Fruit fly (Drosophila melanogaster) whole organism, wandering third instar larva: ENCODE results near the gene Acp1.

Experiments
- CG9705 ChIP-seq: fragments of 200-800 bp; sonication (Bioruptor generic); optimal IDR thresholded peaks from 2 replicates; lab custom pipeline; 2018; ENCODE audit warnings: missing biosample characterization, mild to moderate bottlenecking, missing genetic modification characterization
- Dfd ChIP-seq: fragments of >200 bp; optimal IDR thresholded peaks from 2 replicates; lab custom pipeline; 2017; ENCODE audit warnings: missing biosample characterization, missing genetic modification characterization
- Dif ChIP-seq: fragments of 200-275, 200-300 bp; sonication (Bioruptor generic); optimal IDR thresholded peaks from 2 replicates; lab custom pipeline; 2018; ENCODE audit warnings: missing biosample characterization, missing genetic modification characterization; ENCODE audit not compliant: partially characterized antibody
- Hr78 ChIP-seq: fragments of >200 bp; optimal IDR thresholded peaks from 2 replicates; lab custom pipeline; 2017; ENCODE audit warnings: missing biosample characterization, missing genetic modification characterization
- OdsH ChIP-seq: fragments of 200-800 bp; sonication (Bioruptor generic); optimal IDR thresholded peaks from 2 replicates; lab custom pipeline; 2016; ENCODE audit warnings: missing biosample characterization, mild to moderate bottlenecking, missing genetic modification characterization
- Rel ChIP-seq, 2 experiments: fragments of 200-800 bp; sonication (Bioruptor generic) in 1 of 2; optimal IDR thresholded peaks; 2 replicates in 1 of 2; 3 replicates in 1 of 2; lab custom pipeline; 2016 to 2019; ENCODE audit warnings: mild to moderate bottlenecking in 2 of 2, missing biosample characterization in 2 of 2, missing genetic modification characterization in 2 of 2, moderate library complexity in 1 of 2
- dsf ChIP-seq: sonication (Bioruptor generic); optimal IDR thresholded peaks from 2 replicates; lab custom pipeline; 2016; ENCODE audit warnings: missing biosample characterization, missing genetic modification characterization, borderline replicate concordance
- fru ChIP-seq: fragments of 200-800 bp; sonication (Bioruptor generic); optimal IDR thresholded peaks from 3 replicates; lab custom pipeline; 2016; ENCODE audit warnings: missing biosample characterization, mild to moderate bottlenecking, missing genetic modification characterization
- h ChIP-seq: fragments of 200-800 bp; sonication (Bioruptor generic); optimal IDR thresholded peaks from 3 replicates; lab custom pipeline; 2016; ENCODE audit warnings: missing biosample characterization, mild to moderate bottlenecking, missing genetic modification characterization
- pan ChIP-seq: fragments of >200 bp; optimal IDR thresholded peaks from 2 replicates; lab custom pipeline; 2017
- psq ChIP-seq: fragments of 200-800 bp; sonication (Bioruptor generic); optimal IDR thresholded peaks from 3 replicates; lab custom pipeline; 2017; ENCODE audit warnings: missing biosample characterization, mild to moderate bottlenecking, missing genetic modification characterization, moderate library complexity

dm6 chr2L:7702383-7703188, 38.8 kb downstream of the Acp1 start, which contains the start of gene Tep3:
- TF ChIP-seq psq (GFP tag; lab: Kevin White, UChicago) (peak; percentile 35), Dif (GFP tag; lab: Kevin White, UChicago) (peak; percentile 41), pan (lab: Kevin White, UChicago) (no peak), Rel (GFP tag; optimal IDR thresholded peaks at IDR 0.05; lab: Kevin White, UChicago) (no peak), Rel (tag; optimal IDR thresholded peaks at IDR 0.05; lab: Kevin White, UChicago) (no peak), dsf (GFP tag; lab: Kevin White, UChicago) (no peak), CG9705 (GFP tag; lab: Kevin White, UChicago) (no peak), Hr78 (GFP tag; lab: Kevin White, UChicago) (no peak), fru (GFP tag; lab: Kevin White, UChicago) (peak; percentile 90), OdsH (no peak), Dfd (GFP tag; lab: Kevin White, UChicago) (no peak), h (GFP tag; lab: Kevin White, UChicago) (peak; percentile 42)
